Fruit fly (Drosophila melanogaster): ENCODE measurements around the gene Ranbp21.

Gene Ranbp21

dm6 chrX:19631365-19631832 is 20.7 kb downstream of the Ranbp21 start (continued):
- TF ChIP-seq ATbp (GFP tag; optimal IDR thresholded peaks at IDR 0.05) (no peak), CG2120 (GFP tag; optimal IDR thresholded peaks at IDR 0.05) (no peak), CG7839 (tag; optimal IDR thresholded peaks at IDR 0.05) (no peak), inv (GFP tag; IDR thresholded peaks at IDR 0.05; ENCODE audit: partially characterized antibody) (no peak), nmo (GFP tag; optimal IDR thresholded peaks at IDR 0.05) (no peak), CG14050 (GFP tag; IDR thresholded peaks at IDR 0.05) (no peak), ash1 (GFP tag; optimal IDR thresholded peaks at IDR 0.05) (no peak), NFAT (GFP tag; IDR thresholded peaks at IDR 0.05) (no peak), CG3995 (GFP tag; optimal IDR thresholded peaks at IDR 0.05) (no peak), CG2889 (GFP tag; IDR thresholded peaks at IDR 0.05) (no peak), MTF-1 (GFP tag; optimal IDR thresholded peaks at IDR 0.05; ENCODE audit: borderline replicate concordance) (peak; percentile 95), CG10321 (GFP tag; IDR thresholded peaks at IDR 0.05) (no peak), fu2 (GFP tag; optimal IDR thresholded peaks at IDR 0.05) (no peak), Dip3 (GFP tag; optimal IDR thresholded peaks at IDR 0.05) (no peak), Hey (tag; optimal IDR thresholded peaks at IDR 0.05) (no peak), CG13894 (tag; optimal IDR thresholded peaks at IDR 0.05) (no peak), gsb (GFP tag; IDR thresholded peaks at IDR 0.05) (no peak), Atf3 (GFP tag; optimal IDR thresholded peaks at IDR 0.05) (no peak), CG18476 (GFP tag; optimal IDR thresholded peaks at IDR 0.05) (no peak), hth (optimal IDR thresholded peaks at IDR 0.05) (no peak), cg (GFP tag; optimal IDR thresholded peaks at IDR 0.05) (peak; percentile 92), Mes4 (GFP tag; optimal IDR thresholded peaks at IDR 0.05) (no peak), CG4854 (GFP tag; optimal IDR thresholded peaks at IDR 0.05) (no peak), h (optimal IDR thresholded peaks at IDR 0.05) (no peak), Atf6 (GFP tag; IDR thresholded peaks at IDR 0.05) (no peak), ind (GFP tag; optimal IDR thresholded peaks at IDR 0.05) (no peak), Sry-δ (GFP tag; optimal IDR thresholded peaks at IDR 0.05) (no peak), zf30C (GFP tag; optimal IDR thresholded peaks at IDR 0.05) (no peak), twi (tag; optimal IDR thresholded peaks at IDR 0.05) (peak; percentile 4), lbe (GFP tag; optimal IDR thresholded peaks at IDR 0.05) (no peak), CG13775 (GFP tag; optimal IDR thresholded peaks at IDR 0.05) (no peak), bab2 (GFP tag; optimal IDR thresholded peaks at IDR 0.05) (no peak), HLH3B (GFP tag; IDR thresholded peaks at IDR 0.05) (no peak), yki (optimal IDR thresholded peaks at IDR 0.05) (no peak), CG6254 (GFP tag; optimal IDR thresholded peaks at IDR 0.05) (no peak), CG11560 (tag; IDR thresholded peaks at IDR 0.05) (no peak), Blimp-1 (GFP tag; optimal IDR thresholded peaks at IDR 0.05) (no peak), C15 (GFP tag; IDR thresholded peaks at IDR 0.05) (no peak), CG42726 (GFP tag; IDR thresholded peaks at IDR 0.05; ENCODE audit: partially characterized antibody) (no peak), Med (GFP tag) (no peak), her (GFP tag; optimal IDR thresholded peaks at IDR 0.05) (no peak), nerfin-2 (GFP tag; IDR thresholded peaks at IDR 0.05; ENCODE audit: partially characterized antibody) (no peak), sug (tag; optimal IDR thresholded peaks at IDR 0.05) (no peak), mam (GFP tag; optimal IDR thresholded peaks at IDR 0.05) (no peak), dimm (GFP tag; IDR thresholded peaks at IDR 0.05) (no peak), Ssrp (tag; optimal IDR thresholded peaks at IDR 0.05) (no peak), tx (GFP tag; optimal IDR thresholded peaks at IDR 0.05) (no peak), CG9437 (GFP tag; optimal IDR thresholded peaks at IDR 0.05) (no peak), CG33557 (GFP tag; optimal IDR thresholded peaks at IDR 0.05) (no peak), dati (GFP tag; IDR thresholded peaks at IDR 0.05) (no peak), CG12104 (GFP tag; optimal IDR thresholded peaks at IDR 0.05) (no peak), CG17328 (GFP tag; IDR thresholded peaks at IDR 0.05) (no peak), br (optimal IDR thresholded peaks at IDR 0.05) (no peak), insv (GFP tag; optimal IDR thresholded peaks at IDR 0.05) (no peak)

Measured in whole organism, embryonic.